Worm (Caenorhabditis elegans) whole organism, L4/young adult: ENCODE measurements around the gene F22B7.3.

Experiments
- dao-5 ChIP-seq: sonication (generic microtip); optimal IDR thresholded peaks from 2 replicates; lab custom pipeline; 2016; ENCODE audit warnings: missing genotype, missing genetic modification characterization, moderate library complexity, missing compliant biosample characterization
- him-1 ChIP-seq: sonication (generic microtip); optimal IDR thresholded peaks from 2 replicates; lab custom pipeline; 2016; ENCODE audit warnings: missing genotype, missing genetic modification reagents, missing genetic modification characterization, missing compliant biosample characterization

ce11 chrIII:8618412-8618960, 30.2 kb upstream of the F22B7.3 start, which contains the start of gene C13G5.2:
- no peak for TF ChIP-seq him-1
- TF ChIP-seq dao-5: no peak
